Fruit fly (Drosophila melanogaster) whole organism, embryonic: ENCODE data around the gene Sec23.

Experiments
- Abd-B ChIP-seq: fragments of 200-800 bp; sonication (Bioruptor generic); optimal IDR thresholded peaks from 2 replicates; lab custom pipeline; 2018; ENCODE audit warnings: missing biosample characterization, mild to moderate bottlenecking, missing genetic modification characterization, moderate library complexity
- Atf-2 ChIP-seq: fragments of 200-800 bp; sonication (Bioruptor generic); optimal IDR thresholded peaks from 2 replicates; lab custom pipeline; 2016; ENCODE audit warnings: missing biosample characterization, missing genetic modification characterization
- Atf6 ChIP-seq: fragments of 200-800 bp; sonication (Bioruptor generic); IDR thresholded peaks from 2 replicates; pipeline ENCODE4 v1.3.6; 2022; ENCODE audit warnings: missing biosample characterization, missing genetic modification characterization
- BEAF-32 ChIP-seq: fragments of 200-800 bp; sonication (Bioruptor generic); optimal IDR thresholded peaks from 3 replicates; lab custom pipeline; 2017; ENCODE audit warnings: missing biosample characterization, missing genetic modification characterization, mild to moderate bottlenecking, moderate library complexity, missing genetic modification reagents
- Bgb ChIP-seq: fragments of 200-800 bp; sonication (Bioruptor generic); IDR thresholded peaks from 2 replicates; pipeline ENCODE4 v1.3.6; 2022; ENCODE audit warnings: missing biosample characterization, missing genetic modification characterization; ENCODE audit not compliant: partially characterized antibody
- CG1024 ChIP-seq: fragments of 200-800 bp; sonication (Bioruptor generic); IDR thresholded peaks from 2 replicates; pipeline ENCODE4 v1.3.6; 2022; ENCODE audit warnings: missing biosample characterization, missing genetic modification characterization
- CG11560 ChIP-seq: fragments of 200-800 bp; sonication (Bioruptor generic); IDR thresholded peaks from 3 replicates; pipeline ENCODE4 v1.3.6; 2022; ENCODE audit warnings: missing biosample characterization, missing genetic modification characterization
- CG11723 ChIP-seq: fragments of 200-800 bp; sonication (Bioruptor generic); optimal IDR thresholded peaks from 2 replicates; lab custom pipeline; 2017; ENCODE audit warnings: missing biosample characterization, mild to moderate bottlenecking, missing genetic modification characterization
- CG12071 ChIP-seq: fragments of 200-800 bp; sonication (Bioruptor generic); optimal IDR thresholded peaks from 3 replicates; lab custom pipeline; 2018; ENCODE audit warnings: missing biosample characterization, mild to moderate bottlenecking, missing genetic modification characterization
- CG13287 ChIP-seq: fragments of 200-800 bp; sonication (Bioruptor generic); IDR thresholded peaks from 2 replicates; pipeline ENCODE4 v1.3.6; 2022; ENCODE audit warnings: missing biosample characterization, missing genetic modification characterization; ENCODE audit not compliant: partially characterized antibody
- CG13296 ChIP-seq: fragments of 200-800 bp; sonication (Bioruptor generic); optimal IDR thresholded peaks from 3 replicates; lab custom pipeline; 2018; ENCODE audit warnings: missing biosample characterization, mild to moderate bottlenecking, missing genetic modification characterization
- CG14710 ChIP-seq: fragments of 200-800 bp; sonication (Bioruptor generic); optimal IDR thresholded peaks from 3 replicates; lab custom pipeline; 2019; ENCODE audit warnings: missing biosample characterization, mild to moderate bottlenecking, missing genetic modification characterization, moderate library complexity
- CG15696 ChIP-seq: fragments of 200-800 bp; sonication (Bioruptor generic); optimal IDR thresholded peaks from 2 replicates; lab custom pipeline; 2019; ENCODE audit warnings: missing biosample characterization, mild to moderate bottlenecking, missing genetic modification characterization, moderate library complexity
- CG16813 ChIP-seq: fragments of 200-800 bp; sonication (Bioruptor generic); IDR thresholded peaks from 3 replicates; pipeline ENCODE4 v1.3.6; 2022; ENCODE audit warnings: missing biosample characterization, missing genetic modification characterization; ENCODE audit not compliant: partially characterized antibody
- CG17612 ChIP-seq: fragments of 200-800 bp; sonication (Bioruptor generic); IDR thresholded peaks from 2 replicates; pipeline ENCODE4 v1.3.6; 2022; ENCODE audit warnings: missing biosample characterization, missing genetic modification characterization
- CG17912 ChIP-seq: fragments of 200-800 bp; sonication (Bioruptor generic); optimal IDR thresholded peaks from 2 replicates; lab custom pipeline; 2018; ENCODE audit warnings: missing biosample characterization, mild to moderate bottlenecking, missing genetic modification characterization
- CG2712 ChIP-seq: fragments of 200-800 bp; optimal IDR thresholded peaks from 3 replicates; lab custom pipeline; 2019; ENCODE audit warnings: missing biosample characterization, mild to moderate bottlenecking, missing genetic modification characterization, moderate library complexity
- CG2875 ChIP-seq: fragments of 200-800 bp; sonication (Bioruptor generic); optimal IDR thresholded peaks from 2 replicates; lab custom pipeline; 2017; ENCODE audit warnings: missing biosample characterization, mild to moderate bottlenecking, missing genetic modification characterization, missing genetic modification reagents
- CG31365 ChIP-seq: fragments of 200-800 bp; sonication (Bioruptor generic); optimal IDR thresholded peaks from 2 replicates; lab custom pipeline; 2018; ENCODE audit warnings: missing biosample characterization, mild to moderate bottlenecking, missing genetic modification characterization
- CG31388 ChIP-seq: fragments of 200-800 bp; sonication (Bioruptor generic); optimal IDR thresholded peaks from 2 replicates; lab custom pipeline; 2016; ENCODE audit warnings: missing biosample characterization, missing genetic modification characterization
- CG4328 ChIP-seq: fragments of 200-800 bp; sonication (Bioruptor generic); optimal IDR thresholded peaks from 3 replicates; lab custom pipeline; 2017; ENCODE audit warnings: missing biosample characterization, missing genetic modification reagents, missing genetic modification characterization
- CG4404 ChIP-seq: fragments of 200-800 bp; sonication (Bioruptor generic); IDR thresholded peaks from 2 replicates; pipeline ENCODE4 v1.3.6; 2022; ENCODE audit warnings: missing biosample characterization, missing genetic modification characterization
- CG4854 ChIP-seq: fragments of 200-800 bp; sonication (Bioruptor generic); optimal IDR thresholded peaks from 2 replicates; lab custom pipeline; 2016; ENCODE audit warnings: missing biosample characterization, missing genetic modification characterization, inconsistent platforms
- CG6683 ChIP-seq: fragments of 200-800 bp; sonication (Bioruptor generic); optimal IDR thresholded peaks from 2 replicates; lab custom pipeline; 2017; ENCODE audit warnings: missing biosample characterization, mild to moderate bottlenecking, missing genetic modification characterization, missing genetic modification reagents
- CG7963 ChIP-seq: fragments of 200-800 bp; sonication (Bioruptor generic); IDR thresholded peaks from 3 replicates; pipeline ENCODE4 v1.3.6; 2022; ENCODE audit warnings: missing biosample characterization, missing genetic modification characterization; ENCODE audit not compliant: partially characterized antibody
- CG7987 ChIP-seq: fragments of 200-800 bp; sonication (Bioruptor generic); optimal IDR thresholded peaks from 2 replicates; lab custom pipeline; 2018; ENCODE audit warnings: missing biosample characterization, mild to moderate bottlenecking, missing genetic modification characterization, moderate library complexity
- Dek ChIP-seq: fragments of 200-800 bp; sonication (Bioruptor generic); optimal IDR thresholded peaks from 3 replicates; lab custom pipeline; 2019; ENCODE audit warnings: missing biosample characterization, mild to moderate bottlenecking, missing genetic modification characterization, moderate library complexity
- Dip3 ChIP-seq: fragments of 200-800 bp; sonication (Bioruptor generic); optimal IDR thresholded peaks from 3 replicates; lab custom pipeline; 2016; ENCODE audit warnings: missing biosample characterization, missing genetic modification characterization
- Doc3 ChIP-seq: fragments of 200-800 bp; sonication (Bioruptor generic); IDR thresholded peaks from 3 replicates; pipeline ENCODE4 v1.3.6; 2022; ENCODE audit warnings: missing biosample characterization, missing genetic modification characterization; ENCODE audit not compliant: partially characterized antibody
- Fer3 ChIP-seq: fragments of 200-800 bp; sonication (Bioruptor generic); optimal IDR thresholded peaks from 2 replicates; lab custom pipeline; 2018; ENCODE audit warnings: missing biosample characterization, mild to moderate bottlenecking, missing genetic modification characterization, moderate library complexity
- HLH4C ChIP-seq: fragments of 200-800 bp; sonication (Bioruptor generic); IDR thresholded peaks from 3 replicates; pipeline ENCODE4 v1.3.6; 2022; ENCODE audit warnings: missing biosample characterization, missing genetic modification characterization; ENCODE audit not compliant: partially characterized antibody
- NK7.1 ChIP-seq: fragments of 200-800 bp; sonication (Bioruptor generic); optimal IDR thresholded peaks from 3 replicates; lab custom pipeline; 2016; ENCODE audit warnings: missing biosample characterization, missing genetic modification characterization
- Stat92E ChIP-seq, 3 experiments: fragments of >200 bp in 2 of 3; fragments of 200-800 bp in 1 of 3; sonication (Bioruptor generic) in 1 of 3; optimal IDR thresholded peaks; 2 replicates each; lab custom pipeline; 2017 to 2019; ENCODE audit warnings: missing biosample characterization in 3 of 3, missing genetic modification characterization in 3 of 3, mild to moderate bottlenecking in 1 of 3, moderate library complexity in 1 of 3
- Usf ChIP-seq: fragments of 200-800 bp; sonication (Bioruptor generic); optimal IDR thresholded peaks from 2 replicates; lab custom pipeline; 2017; ENCODE audit warnings: missing genotype, missing biosample characterization, missing genetic modification characterization
- az2 ChIP-seq: fragments of 200-800 bp; sonication (Bioruptor generic); optimal IDR thresholded peaks from 3 replicates; lab custom pipeline; 2016; ENCODE audit warnings: missing biosample characterization, missing genetic modification characterization
- bigmax ChIP-seq: fragments of 200-800 bp; sonication (Bioruptor generic); optimal IDR thresholded peaks from 2 replicates; lab custom pipeline; 2018; ENCODE audit warnings: missing biosample characterization, mild to moderate bottlenecking, missing genetic modification characterization
- crc ChIP-seq: fragments of 200-800 bp; sonication (Bioruptor generic); optimal IDR thresholded peaks from 2 replicates; lab custom pipeline; 2016; ENCODE audit warnings: missing biosample characterization, missing genetic modification characterization
- danr ChIP-seq: fragments of 200-800 bp; sonication (Bioruptor generic); IDR thresholded peaks from 2 replicates; pipeline ENCODE4 v1.3.6; 2022; ENCODE audit warnings: missing biosample characterization, missing genetic modification characterization
- en ChIP-seq: fragments of 200-800 bp; sonication (Bioruptor generic); optimal IDR thresholded peaks from 2 replicates; lab custom pipeline; 2016; ENCODE audit warnings: missing biosample characterization, missing genetic modification characterization
- gcm2 ChIP-seq: fragments of 200-800 bp; sonication (Bioruptor generic); optimal IDR thresholded peaks from 2 replicates; lab custom pipeline; 2016; ENCODE audit warnings: missing biosample characterization, missing genetic modification characterization
- gro ChIP-seq: fragments of 200-800 bp; sonication (Bioruptor generic); optimal IDR thresholded peaks from 2 replicates; lab custom pipeline; 2016; ENCODE audit warnings: missing biosample characterization, missing genetic modification characterization
- hth ChIP-seq: fragments of >200 bp; optimal IDR thresholded peaks from 2 replicates; lab custom pipeline; 2017; ENCODE audit warnings: inconsistent platforms
- kah ChIP-seq: fragments of 200-800 bp; sonication (Bioruptor generic); optimal IDR thresholded peaks from 2 replicates; lab custom pipeline; 2018; ENCODE audit warnings: missing biosample characterization, mild to moderate bottlenecking, missing genetic modification characterization
- mirr ChIP-seq: fragments of 200-800 bp; sonication (Bioruptor generic); optimal IDR thresholded peaks from 3 replicates; lab custom pipeline; 2018; ENCODE audit warnings: missing biosample characterization, mild to moderate bottlenecking, missing genetic modification characterization
- repo ChIP-seq: fragments of 200-800 bp; sonication (Bioruptor generic); optimal IDR thresholded peaks from 2 replicates; lab custom pipeline; 2016; ENCODE audit warnings: missing biosample characterization, missing genetic modification characterization
- salm ChIP-seq: fragments of 200-800 bp; sonication (Bioruptor generic); optimal IDR thresholded peaks from 2 replicates; lab custom pipeline; 2018; ENCODE audit warnings: missing biosample characterization, mild to moderate bottlenecking, missing genetic modification characterization
- slp2 ChIP-seq: fragments of 200-800 bp; sonication (Bioruptor generic); optimal IDR thresholded peaks from 2 replicates; lab custom pipeline; 2016; ENCODE audit warnings: missing biosample characterization, missing genetic modification characterization
- sob ChIP-seq: fragments of 200-800 bp; sonication (Bioruptor generic); IDR thresholded peaks from 2 replicates; pipeline ENCODE4 v1.3.6; 2022; ENCODE audit warnings: missing biosample characterization, missing genetic modification characterization
- tgo ChIP-seq: fragments of 200-800 bp; sonication (Bioruptor generic); IDR thresholded peaks from 3 replicates; pipeline ENCODE4 v1.3.6; 2022; ENCODE audit warnings: missing biosample characterization, missing genetic modification characterization
- toy ChIP-seq: fragments of 200-800 bp; sonication (Bioruptor generic); IDR thresholded peaks from 2 replicates; pipeline ENCODE4 v1.3.6; 2022; ENCODE audit warnings: missing biosample characterization, missing genetic modification characterization
- yki ChIP-seq: fragments of >200 bp; optimal IDR thresholded peaks from 3 replicates; lab custom pipeline; 2018

The Sec23 gene

DNA sequence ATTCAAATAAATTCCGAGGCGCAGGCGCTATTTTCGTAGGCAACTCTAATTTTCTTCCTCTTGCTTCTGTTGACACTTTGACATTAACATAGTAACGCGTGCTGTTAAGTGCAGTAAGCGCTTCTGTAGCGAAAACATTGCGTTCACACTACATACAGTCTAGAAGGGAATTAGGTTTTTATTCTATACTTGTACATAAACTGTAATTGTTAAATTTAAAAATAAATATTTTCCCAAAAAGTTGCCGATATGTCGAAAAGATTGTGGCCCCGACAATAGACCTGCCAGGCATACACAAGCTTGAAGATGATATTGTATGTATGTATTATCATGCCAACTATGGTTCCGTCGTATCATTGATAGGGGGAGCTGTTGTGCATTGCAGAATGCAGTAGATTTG lies 42.4 kb upstream of the Sec23 start, which contains the start of gene asl (continued):
- TF ChIP-seq tgo (GFP tag; lab: Robert Waterston, UW) (peak; percentile 68; the same call in 2 of the 3 replicates), Fer3 (tag; lab: Kevin White, UChicago) (peak; percentile 60), CG31365 (no peak), az2 (peak; percentile 56), Atf6 (GFP tag; lab: Robert Waterston, UW) (peak; percentile 56), Atf-2 (GFP tag; lab: Kevin White, UChicago) (peak; percentile 32), CG14710 (tag; lab: Kevin White, UChicago) (peak; percentile 88), mirr (no peak), en (GFP tag; lab: Kevin White, UChicago) (no peak), CG7963 (GFP tag; lab: Robert Waterston, UW) (no peak), Usf (GFP tag; lab: Kevin White, UChicago) (no peak), repo (peak; percentile 20), CG6683 (GFP tag; lab: Kevin White, UChicago) (peak; percentile 19), CG12071 (GFP tag; lab: Kevin White, UChicago) (no peak), CG4328 (GFP tag; lab: Kevin White, UChicago) (peak; percentile 7), CG2712 (peak; percentile 82), hth (no peak), CG15696 (tag; lab: Kevin White, UChicago) (peak; percentile 71), CG11560 (tag; lab: Robert Waterston, UW) (no peak), kah (GFP tag; lab: Kevin White, UChicago) (no peak), Bgb (GFP tag; lab: Robert Waterston, UW) (peak; percentile 44; the same call in 1 of the 2 replicates), CG1024 (GFP tag; lab: Robert Waterston, UW) (peak; percentile 37; the same call in 1 of the 2 replicates), slp2 (GFP tag; lab: Kevin White, UChicago) (no peak), CG13296 (GFP tag; lab: Kevin White, UChicago) (peak; percentile 52), Doc3 (GFP tag; lab: Robert Waterston, UW) (no peak), CG16813 (GFP tag; lab: Robert Waterston, UW) (peak; percentile 39; the same call in 1 of the 3 replicates), salm (tag; lab: Kevin White, UChicago) (no peak), bigmax (GFP tag; lab: Kevin White, UChicago) (no peak), Dip3 (peak; percentile 73), HLH4C (no peak), CG17912 (peak; percentile 59), Stat92E (GFP tag; optimal IDR thresholded peaks at IDR 0.05; lab: Kevin White, UChicago) (no peak), CG4854 (GFP tag; lab: Kevin White, UChicago) (peak; percentile 59), CG13287 (GFP tag; lab: Robert Waterston, UW) (peak; percentile 19; the same call in 1 of the 2 replicates), CG11723 (GFP tag; lab: Kevin White, UChicago) (peak; percentile 15), Dek (tag; lab: Kevin White, UChicago) (peak; percentile 7), gro (GFP tag; lab: Kevin White, UChicago) (peak; percentile 51), danr (no peak), gcm2 (GFP tag; lab: Kevin White, UChicago) (no peak), CG2875 (GFP tag; lab: Kevin White, UChicago) (peak; percentile 11), BEAF-32 (GFP tag; lab: Kevin White, UChicago) (peak; percentile 53), yki (lab: Kevin White, UChicago) (no peak), CG7987 (peak; percentile 38), Abd-B (GFP tag; lab: Kevin White, UChicago) (peak; percentile 68), CG31388 (no peak), toy (GFP tag; lab: Robert Waterston, UW) (no peak), NK7.1 (GFP tag; lab: Kevin White, UChicago) (no peak), sob (GFP tag; lab: Robert Waterston, UW) (peak; percentile 48; the same call in 1 of the 2 replicates), CG4404 (GFP tag; lab: Robert Waterston, UW) (no peak), crc (peak; percentile 49), CG17612 (GFP tag; lab: Robert Waterston, UW) (no peak)
